Fruit fly (Drosophila melanogaster): Measurements from ENCODE around the gene vsg.

vsg gene

DNA sequence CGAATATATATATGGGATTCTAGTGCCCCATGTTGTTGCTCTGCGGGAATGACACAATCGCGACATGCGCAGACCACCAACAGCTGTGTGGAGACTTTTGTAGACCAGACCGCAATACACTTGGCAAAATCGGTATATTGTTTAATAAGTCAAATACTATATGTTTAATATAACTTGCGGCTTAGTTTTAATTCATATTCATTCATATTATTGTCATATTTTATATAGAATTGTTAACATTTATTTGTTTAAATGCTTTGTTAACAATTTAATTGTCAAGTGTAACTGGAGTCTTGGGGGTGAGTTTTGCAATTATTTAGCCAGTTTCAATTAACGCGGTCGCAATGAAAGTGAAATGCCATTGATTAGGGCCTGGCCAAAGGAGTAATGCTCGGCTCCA is 25.5 kb downstream of the vsg start:
- TF ChIP-seq HLH106 (tag; optimal IDR thresholded peaks at IDR 0.05) (peak; percentile 16), fru (GFP tag; optimal IDR thresholded peaks at IDR 0.05) (peak; percentile 19), h (GFP tag; optimal IDR thresholded peaks at IDR 0.05) (peak; percentile 21), br (GFP tag; optimal IDR thresholded peaks at IDR 0.05) (no peak), Jra (GFP tag; optimal IDR thresholded peaks at IDR 0.05) (no peak), foxo (GFP tag; optimal IDR thresholded peaks at IDR 0.05) (peak in 1 of 2 experiments; percentile 33), CG9705 (GFP tag; optimal IDR thresholded peaks at IDR 0.05) (no peak)

DNA sequence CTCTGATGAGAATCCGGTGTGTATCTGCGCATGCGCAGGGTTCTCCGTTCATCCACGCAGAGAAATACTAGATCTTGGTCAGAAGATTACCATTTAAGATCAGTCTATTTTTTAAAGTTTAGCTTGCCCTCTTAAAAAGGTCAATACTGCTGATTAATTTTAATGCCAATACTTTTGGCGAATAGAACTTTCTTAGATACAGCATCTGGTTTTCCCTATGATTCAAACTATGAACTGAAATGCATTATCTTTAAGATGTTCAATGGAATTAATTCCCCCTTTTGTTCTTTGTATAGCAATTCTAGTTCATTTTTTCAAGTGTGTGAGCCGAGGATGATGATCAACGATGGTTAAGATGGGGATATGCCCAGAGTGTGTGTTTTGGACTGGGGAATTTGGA is 28.2 kb downstream of the vsg start:
- TF ChIP-seq dl (GFP tag; optimal IDR thresholded peaks at IDR 0.05; ENCODE audit: insufficient read depth in 1 of 2, partially characterized antibody in 2 of 2) (no peak), rgr (GFP tag; optimal IDR thresholded peaks at IDR 0.05) (peak; percentile 31), GATAd (GFP tag; optimal IDR thresholded peaks at IDR 0.05) (no peak), sage (GFP tag; optimal IDR thresholded peaks at IDR 0.05) (peak; percentile 38), Dif (GFP tag; optimal IDR thresholded peaks at IDR 0.05; ENCODE audit: partially characterized antibody) (no peak), ey (GFP tag; optimal IDR thresholded peaks at IDR 0.05) (peak; percentile 68), pan (optimal IDR thresholded peaks at IDR 0.05) (no peak), brk (GFP tag; optimal IDR thresholded peaks at IDR 0.05) (peak; percentile 26), Hnf4 (GFP tag; optimal IDR thresholded peaks at IDR 0.05) (peak; percentile 28), fru (GFP tag; optimal IDR thresholded peaks at IDR 0.05) (peak; percentile 77), lola (GFP tag; optimal IDR thresholded peaks at IDR 0.05) (no peak), woc (GFP tag; optimal IDR thresholded peaks at IDR 0.05) (peak; percentile 85), dsf (GFP tag; optimal IDR thresholded peaks at IDR 0.05; ENCODE audit: borderline replicate concordance) (no peak), sv (GFP tag; optimal IDR thresholded peaks at IDR 0.05) (no peak), Myc (optimal IDR thresholded peaks at IDR 0.05) (no peak), HLH106 (tag; optimal IDR thresholded peaks at IDR 0.05) (peak; percentile 87), dmrt93B (GFP tag; optimal IDR thresholded peaks at IDR 0.05) (peak; percentile 77), N (GFP tag; optimal IDR thresholded peaks at IDR 0.05) (no peak), Rel (GFP tag; optimal IDR thresholded peaks at IDR 0.05) (no peak), Rel (tag; optimal IDR thresholded peaks at IDR 0.05) (peak; percentile 6), Dfd (GFP tag; optimal IDR thresholded peaks at IDR 0.05) (no peak), h (GFP tag; optimal IDR thresholded peaks at IDR 0.05) (peak; percentile 73), usp (GFP tag; optimal IDR thresholded peaks at IDR 0.05) (no peak), Hr78 (GFP tag; optimal IDR thresholded peaks at IDR 0.05) (no peak), Jra (GFP tag; optimal IDR thresholded peaks at IDR 0.05) (no peak), jim (GFP tag; optimal IDR thresholded peaks at IDR 0.05) (no peak), Abd-B (GFP tag; optimal IDR thresholded peaks at IDR 0.05) (no peak), br (GFP tag; optimal IDR thresholded peaks at IDR 0.05) (peak; percentile 70), tai (GFP tag; optimal IDR thresholded peaks at IDR 0.05) (no peak), CrebA (GFP tag; optimal IDR thresholded peaks at IDR 0.05; ENCODE audit: borderline replicate concordance) (no peak), psq (GFP tag; optimal IDR thresholded peaks at IDR 0.05) (peak; percentile 57), foxo (GFP tag; optimal IDR thresholded peaks at IDR 0.05) (peak in 1 of 2 experiments; percentile 66), Hr83 (GFP tag; optimal IDR thresholded peaks at IDR 0.05; ENCODE audit: poor library complexity, severe bottlenecking) (no peak), Vsx2 (GFP tag; optimal IDR thresholded peaks at IDR 0.05; ENCODE audit: partially characterized antibody) (no peak), OdsH (GFP tag; optimal IDR thresholded peaks at IDR 0.05) (peak; percentile 79), Mio (GFP tag; optimal IDR thresholded peaks at IDR 0.05) (no peak), Sp1 (GFP tag; optimal IDR thresholded peaks at IDR 0.05) (peak; percentile 60), CG9705 (GFP tag; optimal IDR thresholded peaks at IDR 0.05) (peak; percentile 36), CG32264 (GFP tag; optimal IDR thresholded peaks at IDR 0.05) (no peak)

DNA sequence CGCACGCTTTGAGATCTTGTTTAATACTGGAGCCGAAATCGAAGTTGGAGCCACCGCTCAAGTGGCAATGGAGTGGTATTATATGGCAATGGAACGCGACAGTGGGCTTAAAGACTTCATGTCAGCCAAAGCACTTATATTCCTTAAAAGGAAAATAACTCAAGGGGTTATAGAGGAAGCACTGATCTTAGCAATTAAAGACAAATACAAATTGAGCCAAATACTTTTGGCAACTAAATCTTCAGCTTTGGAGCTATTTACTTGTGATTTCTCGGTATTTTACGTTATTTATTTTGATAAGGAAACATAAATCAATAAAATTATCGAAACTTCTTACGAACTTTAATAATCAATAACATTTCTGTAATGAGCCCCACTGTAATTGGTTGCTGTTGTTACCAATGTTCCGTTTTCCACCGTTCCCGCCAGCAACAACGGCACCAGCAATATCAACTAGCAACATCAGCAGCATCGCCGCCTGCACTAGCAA is 30.0 kb downstream of the vsg start:
- TF ChIP-seq CG32264 (GFP tag; optimal IDR thresholded peaks at IDR 0.05) (peak; percentile 79), tai (GFP tag; optimal IDR thresholded peaks at IDR 0.05) (no peak), Myc (optimal IDR thresholded peaks at IDR 0.05) (no peak), Hr83 (GFP tag; optimal IDR thresholded peaks at IDR 0.05; ENCODE audit: poor library complexity, severe bottlenecking) (peak; percentile 13), dl (GFP tag; optimal IDR thresholded peaks at IDR 0.05; ENCODE audit: insufficient read depth in 1 of 2, partially characterized antibody in 2 of 2) (no peak), N (GFP tag; optimal IDR thresholded peaks at IDR 0.05) (no peak), fru (GFP tag; optimal IDR thresholded peaks at IDR 0.05) (peak; percentile 88), OdsH (GFP tag; optimal IDR thresholded peaks at IDR 0.05) (peak; percentile 79), rgr (GFP tag; optimal IDR thresholded peaks at IDR 0.05) (peak; percentile 65), woc (GFP tag; optimal IDR thresholded peaks at IDR 0.05) (peak; percentile 90), brk (GFP tag; optimal IDR thresholded peaks at IDR 0.05) (no peak), psq (GFP tag; optimal IDR thresholded peaks at IDR 0.05) (peak; percentile 76), dmrt93B (GFP tag; optimal IDR thresholded peaks at IDR 0.05) (peak; percentile 92), usp (GFP tag; optimal IDR thresholded peaks at IDR 0.05) (no peak), lola (GFP tag; optimal IDR thresholded peaks at IDR 0.05) (no peak), Rel (GFP tag; optimal IDR thresholded peaks at IDR 0.05) (peak; percentile 41), Rel (tag; optimal IDR thresholded peaks at IDR 0.05) (peak; percentile 53), Jra (GFP tag; optimal IDR thresholded peaks at IDR 0.05) (no peak), ey (GFP tag; optimal IDR thresholded peaks at IDR 0.05) (peak; percentile 81), Abd-B (GFP tag; optimal IDR thresholded peaks at IDR 0.05) (no peak), sage (GFP tag; optimal IDR thresholded peaks at IDR 0.05) (peak; percentile 90), GATAd (GFP tag; optimal IDR thresholded peaks at IDR 0.05) (no peak), pan (optimal IDR thresholded peaks at IDR 0.05) (no peak), foxo (GFP tag; optimal IDR thresholded peaks at IDR 0.05) (peak; percentile 60 to 88), CrebA (GFP tag; optimal IDR thresholded peaks at IDR 0.05; ENCODE audit: borderline replicate concordance) (peak; percentile 7), jim (GFP tag; optimal IDR thresholded peaks at IDR 0.05) (no peak), Vsx2 (GFP tag; optimal IDR thresholded peaks at IDR 0.05; ENCODE audit: partially characterized antibody) (no peak), Hr78 (GFP tag; optimal IDR thresholded peaks at IDR 0.05) (no peak), Dif (GFP tag; optimal IDR thresholded peaks at IDR 0.05; ENCODE audit: partially characterized antibody) (no peak), br (GFP tag; optimal IDR thresholded peaks at IDR 0.05) (peak; percentile 83), Mio (GFP tag; optimal IDR thresholded peaks at IDR 0.05) (no peak), Hnf4 (GFP tag; optimal IDR thresholded peaks at IDR 0.05) (peak; percentile 75), sv (GFP tag; optimal IDR thresholded peaks at IDR 0.05) (peak; percentile 65), Dfd (GFP tag; optimal IDR thresholded peaks at IDR 0.05) (no peak), dsf (GFP tag; optimal IDR thresholded peaks at IDR 0.05; ENCODE audit: borderline replicate concordance) (no peak), Sp1 (GFP tag; optimal IDR thresholded peaks at IDR 0.05) (peak; percentile 87), h (GFP tag; optimal IDR thresholded peaks at IDR 0.05) (peak; percentile 87)

Measured in whole organism, wandering third instar larva.